Worm (Caenorhabditis elegans): ENCODE results near the gene col-124.

- TF ChIP-seq pes-1 (GFP tag; IDR thresholded peaks at IDR 0.05) (no peak), hmg-4 (GFP tag; optimal IDR thresholded peaks at IDR 0.05) (no peak), ceh-13 (GFP tag; optimal IDR thresholded peaks at IDR 0.05) (no peak), ama-1 (optimal IDR thresholded peaks at IDR 0.05) (no peak), flt-1 (GFP tag; IDR thresholded peaks at IDR 0.05) (no peak), tra-4 (tag; optimal IDR thresholded peaks at IDR 0.05) (no peak), ceh-36 (tag; optimal IDR thresholded peaks at IDR 0.05) (no peak), sea-1 (GFP tag; conservative IDR thresholded peaks at IDR 0.05) (no peak), tbx-11 (GFP tag; IDR thresholded peaks at IDR 0.05) (no peak)
Observed at ce11 chrIV:10188505-10188904, 27.7 kb upstream of the col-124 start.

All from whole organism, early embryonic.